Fruit fly (Drosophila melanogaster): ENCODE results near the gene PAPLA1.

dm6 chr2L:8091429-8091828 lies 68.0 kb downstream of the PAPLA1 start:
- TF ChIP-seq CG8478 (optimal IDR thresholded peaks at IDR 0.05) (no peak), CTCF (optimal IDR thresholded peaks at IDR 0.05) (no peak)
